Worm (Caenorhabditis elegans) whole organism, late embryonic: ENCODE data around the gene C05G5.2.

Experiments used
- ahr-1 ChIP-seq: sonication (generic microtip); optimal IDR thresholded peaks from 2 replicates; lab custom pipeline; 2016; ENCODE audit warnings: missing genetic modification characterization, missing compliant biosample characterization
- eyg-1 ChIP-seq: sonication (generic microtip); optimal IDR thresholded peaks from 2 replicates; lab custom pipeline; 2016; ENCODE audit warnings: missing genotype, missing genetic modification characterization, missing compliant biosample characterization
- madf-2 ChIP-seq: sonication (generic microtip); optimal IDR thresholded peaks from 2 replicates; lab custom pipeline; 2017; ENCODE audit warnings: missing genetic modification characterization, missing compliant biosample characterization
- sox-4 ChIP-seq: sonication (generic microtip); optimal IDR thresholded peaks from 2 replicates; lab custom pipeline; 2017; ENCODE audit warnings: mild to moderate bottlenecking, missing genetic modification characterization, inconsistent platforms, missing compliant biosample characterization

- no peak for TF ChIP-seq madf-2
- no peak for TF ChIP-seq sox-4 (tag; lab: Kevin White, UChicago)
- no peak for TF ChIP-seq eyg-1 (tag; lab: Kevin White, UChicago)
- TF ChIP-seq ahr-1, result no peak
Observed at ce11 chrX:14761021-14761420, 13.9 kb downstream of the C05G5.2 start, which contains the start of gene C05G5.5.
